Fruit fly (Drosophila melanogaster) S2 (cell line): ENCODE data around the gene CG32121.

Source experiments
- CG8478 ChIP-seq: fragments of >200 bp; optimal IDR thresholded peaks from 2 replicates; lab custom pipeline; 2018
- CTCF ChIP-seq, 2 experiments: fragments of >200 bp; optimal IDR thresholded peaks; 2 replicates each; lab custom pipeline; 2018

dm6 chr3L:13377657-13378056 is 44.5 kb downstream of the CG32121 start, which contains the start of gene CG14111:
- TF ChIP-seq CG8478 (lab: Kevin White, UChicago) (no peak), CTCF (optimal IDR thresholded peaks at IDR 0.05; lab: Kevin White, UChicago) (no peak)
